Fruit fly (Drosophila melanogaster) whole organism, adult: ENCODE measurements around the gene CG4459.

ENCODE experiments used
- CG5204 ChIP-seq: fragments of 200-800 bp; sonication (Bioruptor generic); optimal IDR thresholded peaks from 2 replicates; lab custom pipeline; 2016; ENCODE audit warnings: missing biosample characterization, missing genetic modification characterization
- Crg-1 ChIP-seq: fragments of 200-800 bp; sonication (Bioruptor generic); optimal IDR thresholded peaks from 2 replicates; lab custom pipeline; 2016; ENCODE audit warnings: missing biosample characterization, missing genetic modification characterization
- cic ChIP-seq: fragments of 200-800 bp; sonication (Bioruptor generic); optimal IDR thresholded peaks from 2 replicates; lab custom pipeline; 2017; ENCODE audit warnings: missing biosample characterization, mild to moderate bottlenecking, missing genetic modification characterization, moderate library complexity
- kay ChIP-seq: fragments of 200-800 bp; sonication (Bioruptor generic); peaks from one replicate; lab custom pipeline; 2016; ENCODE audit warnings: missing biosample characterization, missing genetic modification characterization, borderline replicate concordance
- tj ChIP-seq: fragments of 200-800 bp; sonication (Bioruptor generic); optimal IDR thresholded peaks from 3 replicates; lab custom pipeline; 2017; ENCODE audit warnings: missing biosample characterization, mild to moderate bottlenecking, missing genetic modification characterization, moderate library complexity

DNA sequence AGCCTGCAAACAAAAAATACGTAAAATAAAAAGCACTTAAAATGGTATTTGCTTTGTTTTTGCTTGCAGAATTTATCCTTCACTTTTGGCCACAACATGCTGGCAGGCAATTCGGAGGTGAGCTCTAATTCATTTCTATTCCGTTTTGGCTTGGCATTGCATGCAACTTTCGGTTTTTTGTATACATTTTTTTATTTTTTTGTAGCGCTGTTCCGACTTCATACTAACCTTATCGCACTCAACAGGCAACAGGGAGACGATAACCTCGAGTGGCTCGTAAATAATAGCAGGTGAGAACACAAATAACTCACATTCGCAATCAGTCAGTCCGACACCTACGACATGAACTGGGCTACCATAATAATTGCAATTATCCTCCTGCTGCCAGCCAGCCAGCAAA is 19.7 kb upstream of the CG4459 start, which contains the start of gene CG4783:
- TF ChIP-seq kay (GFP tag; lab: Kevin White, UChicago) (no peak), cic (GFP tag; lab: Kevin White, UChicago) (peak; percentile 24), CG5204 (no peak), Crg-1 (GFP tag; lab: Kevin White, UChicago) (no peak), tj (no peak)
